Worm (Caenorhabditis elegans) whole organism, L1 larva: ENCODE results near the gene D1086.7.
A peak's percentile ranks its signal among the peaks of the same experiment; 100 is the strongest.
"Not testable (repeated sequence)": the region's sequence is repeated elsewhere in the genome, so short reads cannot be mapped to it uniquely, and the experiment has no call there.

Source experiments
- C16A3.4 ChIP-seq: fragments of 150-350 bp; optimal IDR thresholded peaks from 2 replicates; lab custom pipeline; 2014; ENCODE audit warnings: missing biosample characterization, missing genetic modification characterization
- aly-2 ChIP-seq: fragments of 150-350 bp; optimal IDR thresholded peaks from 2 replicates; lab custom pipeline; 2014; ENCODE audit warnings: missing biosample characterization, missing genetic modification characterization
- ceh-82 ChIP-seq, 3 experiments: fragments of 150-350 bp in 1 of 3; sonication (generic microtip) in 2 of 3; optimal IDR thresholded peaks; 2 replicates each; lab custom pipeline; 2014 to 2017; ENCODE audit warnings: missing biosample characterization in 3 of 3, missing genetic modification characterization in 3 of 3
- ceh-88 ChIP-seq: fragments of 200-800 bp; sonication (Bioruptor generic); IDR thresholded peaks from 2 replicates; pipeline ENCODE4 v1.3.6; 2022; ENCODE audit warnings: missing genetic modification characterization, missing compliant biosample characterization
- dpl-1 ChIP-seq, 3 experiments: fragments of 150-350 bp in 2 of 3; sonication (generic microtip) in 1 of 3; optimal IDR thresholded peaks; 2 replicates each; lab custom pipeline; 2014 to 2017; ENCODE audit warnings: missing biosample characterization in 3 of 3, missing genetic modification characterization in 3 of 3, missing genetic modification reagents in 3 of 3
- dsc-1 ChIP-seq: sonication (generic microtip); optimal IDR thresholded peaks from 2 replicates; lab custom pipeline; 2016; ENCODE audit warnings: mild to moderate bottlenecking, missing genetic modification characterization, missing compliant biosample characterization
- efl-1 ChIP-seq, 4 experiments: fragments of 150-350 bp; optimal IDR thresholded peaks in 3 of 4; peaks in 1 of 4; 1 replicate in 1 of 4; 2 replicates in 3 of 4; lab custom pipeline; 2014; ENCODE audit warnings: missing biosample characterization in 2 of 4, missing genetic modification characterization in 2 of 4, missing genetic modification reagents in 2 of 4
- fkh-10 ChIP-seq: sonication (generic microtip); optimal IDR thresholded peaks from 2 replicates; lab custom pipeline; 2017; ENCODE audit warnings: missing biosample characterization, missing genetic modification reagents, missing genetic modification characterization
- fkh-8 ChIP-seq: sonication (generic microtip); optimal IDR thresholded peaks from 2 replicates; lab custom pipeline; 2016; ENCODE audit warnings: mild to moderate bottlenecking, missing genetic modification characterization, missing compliant biosample characterization
- grh-1 ChIP-seq: fragments of 200-800 bp; sonication (Bioruptor generic); IDR thresholded peaks from 2 replicates; pipeline ENCODE4 v1.3.6; 2022; ENCODE audit warnings: missing genetic modification reagents, missing genetic modification characterization, missing compliant biosample characterization
- isw-1 ChIP-seq: fragments of 200-800 bp; sonication (Bioruptor generic); IDR thresholded peaks from 2 replicates; pipeline ENCODE4 v1.3.6; 2022; ENCODE audit warnings: missing genetic modification characterization, missing compliant biosample characterization
- lin-14 ChIP-seq: fragments of 200-800 bp; sonication (Bioruptor generic); optimal IDR thresholded peaks from 2 replicates; lab custom pipeline; 2018; ENCODE audit warnings: mild to moderate bottlenecking, missing genetic modification characterization, moderate library complexity, missing compliant biosample characterization
- lin-35 ChIP-seq, 2 experiments: fragments of 150-350 bp; optimal IDR thresholded peaks; 2 replicates each; lab custom pipeline; 2014; ENCODE audit warnings: missing biosample characterization in 2 of 2, missing genetic modification characterization in 2 of 2, missing genetic modification reagents in 2 of 2
- lir-3 ChIP-seq: sonication (generic microtip); optimal IDR thresholded peaks from 2 replicates; lab custom pipeline; 2016; ENCODE audit warnings: mild to moderate bottlenecking, missing genetic modification characterization, moderate library complexity, missing compliant biosample characterization; ENCODE audit not compliant: poor library complexity
- mab-9 ChIP-seq: fragments of 200-800 bp; sonication (Bioruptor generic); IDR thresholded peaks from 2 replicates; pipeline ENCODE4 v1.3.6; 2022; ENCODE audit warnings: missing genetic modification reagents, missing genetic modification characterization, missing compliant biosample characterization
- mdl-1 ChIP-seq, 2 experiments: fragments of 150-350 bp; optimal IDR thresholded peaks; 2 replicates each; lab custom pipeline; 2014 to 2017; ENCODE audit warnings: missing biosample characterization in 2 of 2, missing genetic modification characterization in 2 of 2, inconsistent platforms in 1 of 2
- nhr-19 ChIP-seq: fragments of 200-800 bp; sonication (Bioruptor generic); conservative IDR thresholded peaks from 2 replicates; pipeline ENCODE4 v1.3.6; 2022; ENCODE audit warnings: missing genetic modification characterization, missing compliant biosample characterization
- nhr-20 ChIP-seq: sonication (generic microtip); optimal IDR thresholded peaks from 2 replicates; lab custom pipeline; 2016; ENCODE audit warnings: mild to moderate bottlenecking, missing genetic modification characterization, missing compliant biosample characterization
- nhr-28 ChIP-seq: fragments of 150-350 bp; optimal IDR thresholded peaks from 2 replicates; lab custom pipeline; 2014; ENCODE audit warnings: missing biosample characterization, missing genetic modification characterization
- nhr-47 ChIP-seq: sonication (generic microtip); optimal IDR thresholded peaks from 2 replicates; lab custom pipeline; 2016; ENCODE audit warnings: mild to moderate bottlenecking, missing genetic modification characterization, moderate library complexity, missing compliant biosample characterization
- nhr-71 ChIP-seq: sonication (generic microtip); optimal IDR thresholded peaks from 2 replicates; lab custom pipeline; 2016; ENCODE audit warnings: mild to moderate bottlenecking, missing genetic modification characterization, moderate library complexity, missing compliant biosample characterization
- nhr-85 ChIP-seq: sonication (generic microtip); peaks from one replicate; lab custom pipeline; 2016; ENCODE audit warnings: missing genetic modification characterization, inconsistent platforms, missing compliant biosample characterization
- nhr-90 ChIP-seq: sonication (generic microtip); optimal IDR thresholded peaks from 2 replicates; lab custom pipeline; 2016; ENCODE audit warnings: mild to moderate bottlenecking, missing genetic modification characterization, missing compliant biosample characterization; ENCODE audit not compliant: poor library complexity
- pax-3 ChIP-seq: fragments of 200-800 bp; sonication (Bioruptor generic); optimal IDR thresholded peaks from 2 replicates; lab custom pipeline; 2018; ENCODE audit warnings: mild to moderate bottlenecking, missing genetic modification characterization, moderate library complexity, missing compliant biosample characterization
- pqm-1 ChIP-seq: sonication (generic microtip); optimal IDR thresholded peaks from 3 replicates; lab custom pipeline; 2017; ENCODE audit warnings: missing biosample characterization, missing genetic modification characterization
- rnt-1 ChIP-seq: sonication (generic microtip); optimal IDR thresholded peaks from 2 replicates; lab custom pipeline; 2016; ENCODE audit warnings: mild to moderate bottlenecking, missing genetic modification characterization, moderate library complexity, missing compliant biosample characterization
- skn-1 ChIP-seq: fragments of 150-350 bp; optimal IDR thresholded peaks from 2 replicates; lab custom pipeline; 2014; ENCODE audit warnings: missing biosample characterization, missing genetic modification characterization
- snu-23 ChIP-seq: sonication (generic microtip); optimal IDR thresholded peaks from 2 replicates; lab custom pipeline; 2016; ENCODE audit warnings: missing genetic modification characterization, missing compliant biosample characterization
- sox-4 ChIP-seq: sonication (generic microtip); optimal IDR thresholded peaks from 2 replicates; lab custom pipeline; 2016; ENCODE audit warnings: missing genetic modification characterization, missing compliant biosample characterization
- swsn-7 ChIP-seq: sonication (generic microtip); optimal IDR thresholded peaks from 2 replicates; lab custom pipeline; 2016; ENCODE audit warnings: missing genetic modification characterization, missing compliant biosample characterization
- tbx-2 ChIP-seq: sonication (generic microtip); optimal IDR thresholded peaks from 2 replicates; lab custom pipeline; 2016; ENCODE audit warnings: missing genetic modification characterization, missing compliant biosample characterization
- unc-62 ChIP-seq: fragments of 150-350 bp; optimal IDR thresholded peaks from 2 replicates; lab custom pipeline; 2014; ENCODE audit warnings: missing biosample characterization, missing genetic modification reagents, missing genetic modification characterization
- unc-86 ChIP-seq: sonication (generic microtip); optimal IDR thresholded peaks from 2 replicates; lab custom pipeline; 2016; ENCODE audit warnings: missing genetic modification characterization, missing compliant biosample characterization
- unc-98 ChIP-seq: fragments of 200-800 bp; sonication (Bioruptor generic); IDR thresholded peaks from 2 replicates; pipeline ENCODE4 v1.3.6; 2022; ENCODE audit warnings: missing genetic modification characterization, missing compliant biosample characterization
- xbp-1 ChIP-seq: sonication (generic microtip); optimal IDR thresholded peaks from 2 replicates; lab custom pipeline; 2016; ENCODE audit warnings: missing genetic modification characterization, missing compliant biosample characterization
- ztf-11 ChIP-seq, 2 experiments: sonication (generic microtip); optimal IDR thresholded peaks; 2 replicates each; lab custom pipeline; 2016 to 2017; ENCODE audit warnings: missing genetic modification characterization in 2 of 2, missing biosample characterization in 1 of 2, missing compliant biosample characterization in 1 of 2

The D1086.7 gene

DNA sequence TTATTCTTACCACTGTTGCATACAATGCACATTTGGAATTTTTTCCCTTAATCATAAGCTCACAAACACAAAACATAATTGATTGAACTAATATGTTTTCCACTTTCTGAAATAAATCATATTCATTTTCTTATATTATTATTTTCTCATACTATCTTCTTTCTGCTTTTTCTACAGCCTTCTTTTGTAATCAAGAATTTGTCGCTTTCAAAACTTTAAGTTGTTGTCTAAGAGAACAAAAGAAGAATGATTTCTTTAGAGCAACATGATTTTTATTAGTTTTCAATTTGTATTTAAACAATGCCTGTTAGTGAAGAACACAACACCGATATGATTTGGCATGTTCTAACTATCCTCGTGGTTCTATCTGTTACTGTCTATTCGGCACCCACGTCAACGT lies at the start of gene D1086.7:
Gene D1086.7 (plus strand): TSS at position 301 of the 400 bp plus-strand sequence.
- TF ChIP-seq pqm-1 (tag; lab: Kevin White, UChicago) (no peak), unc-62 (GFP tag; lab: Kevin White, UChicago) (no peak), unc-86 (tag; lab: Kevin White, UChicago) (no peak), nhr-28 (tag; lab: Kevin White, UChicago) (no peak), lin-14 (GFP tag; lab: Kevin White, UChicago) (no peak), nhr-20 (tag; lab: Kevin White, UChicago) (no peak), pax-3 (no peak), fkh-10 (GFP tag; lab: Kevin White, UChicago) (no peak), sox-4 (no peak), nhr-90 (tag; lab: Kevin White, UChicago) (no peak), ceh-88 (GFP tag; lab: Robert Waterston, UW) (no peak), aly-2 (tag; lab: Kevin White, UChicago) (no peak), skn-1 (no peak), mdl-1 (tag; optimal IDR thresholded peaks at IDR 0.05; lab: Kevin White, UChicago) (no peak), C16A3.4 (tag; lab: Kevin White, UChicago) (no peak)

DNA sequence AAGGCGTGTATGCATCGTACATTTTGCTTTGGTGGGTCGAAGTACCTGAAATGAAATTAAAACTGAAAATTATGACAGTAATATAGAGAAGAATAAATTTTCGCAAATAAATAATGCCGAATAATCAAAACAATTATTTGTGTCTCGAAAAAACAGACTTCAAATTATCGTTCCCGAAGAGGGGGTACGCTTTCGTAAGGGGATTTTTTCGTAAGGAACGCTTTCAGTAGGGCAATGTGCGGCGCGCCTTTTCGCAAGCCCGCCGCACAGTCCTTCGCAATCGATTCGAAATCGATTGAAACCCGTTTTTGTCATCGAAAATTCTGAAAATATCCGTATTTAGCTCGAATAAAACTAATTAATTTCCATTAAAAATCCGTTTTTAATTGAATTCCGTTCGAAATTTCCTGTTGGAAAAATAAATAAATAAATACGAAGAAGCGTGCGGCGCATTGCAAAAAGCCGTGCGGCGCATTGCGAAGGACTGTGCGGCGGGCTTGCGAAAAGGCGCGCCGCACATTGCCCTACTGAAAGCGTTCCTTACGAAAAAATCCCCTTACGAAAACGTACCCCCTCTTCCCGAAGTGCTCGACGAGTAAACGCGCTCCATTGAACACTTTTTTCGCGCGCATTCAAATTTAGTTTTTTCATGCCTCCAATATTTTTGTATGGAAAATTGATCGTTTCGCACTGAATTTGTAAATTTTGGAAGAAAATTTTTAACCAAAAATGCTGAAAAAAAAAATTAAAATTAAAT lies 45.6 kb upstream of the D1086.7 start, which contains the start of gene vps-39:
Gene vps-39 (minus strand): TSS at position 51 of the 757 bp plus-strand sequence.
- peak; percentile 71 for TF ChIP-seq nhr-47 (tag; lab: Kevin White, UChicago)
- peak in 1 of 2 experiments; percentile 3 for TF ChIP-seq ztf-11 (tag; optimal IDR thresholded peaks at IDR 0.05; lab: Kevin White, UChicago)
- TF ChIP-seq nhr-85 (tag; lab: Kevin White, UChicago): peak; percentile 79
- TF ChIP-seq nhr-90 (tag; lab: Kevin White, UChicago): peak; percentile 29
- TF ChIP-seq isw-1: peak; percentile 96
- peak; percentile 67 for TF ChIP-seq lin-14 (GFP tag; lab: Kevin White, UChicago)
- TF ChIP-seq rnt-1 (tag; lab: Kevin White, UChicago): peak; percentile 73
- peak; percentile 39 for TF ChIP-seq lir-3 (tag; lab: Kevin White, UChicago)
- peak; percentile 37 for TF ChIP-seq nhr-20 (tag; lab: Kevin White, UChicago)
- TF ChIP-seq unc-86 (tag; lab: Kevin White, UChicago): peak; percentile 15
- TF ChIP-seq tbx-2 (tag; lab: Kevin White, UChicago): peak; percentile 35
- peak; percentile 31 for TF ChIP-seq dsc-1 (tag; lab: Kevin White, UChicago)
- peak; percentile 97 for TF ChIP-seq nhr-19
- peak; percentile 72 for TF ChIP-seq nhr-71 (tag; lab: Kevin White, UChicago)
- TF ChIP-seq lin-35 (GFP tag; optimal IDR thresholded peaks at IDR 0.05; lab: Kevin White, UChicago): peak in 1 of 2 experiments; percentile 48
- peak; percentile 31 for TF ChIP-seq snu-23
- peak; percentile 44 for TF ChIP-seq swsn-7
- peak; percentile 95 for TF ChIP-seq ceh-88 (GFP tag; lab: Robert Waterston, UW)
- peak; percentile 68 for TF ChIP-seq unc-98 (GFP tag; lab: Robert Waterston, UW)
- peak; percentile 31 for TF ChIP-seq xbp-1 (tag; lab: Kevin White, UChicago)
- TF ChIP-seq pax-3: peak; percentile 65
- TF ChIP-seq grh-1 (GFP tag; lab: Robert Waterston, UW): peak; percentile 96
- TF ChIP-seq efl-1 (optimal IDR thresholded peaks at IDR 0.05; lab: Kevin White, UChicago): peak; percentile 31 to 62
- TF ChIP-seq efl-1 (GFP tag; optimal IDR thresholded peaks at IDR 0.05 in 1 of 2; lab: Kevin White, UChicago): peak; percentile 58 to 96
- peak; percentile 91 for TF ChIP-seq mab-9
- peak; percentile 38 to 58 (median 39) for TF ChIP-seq dpl-1 (GFP tag; optimal IDR thresholded peaks at IDR 0.05; lab: Kevin White, UChicago)
- TF ChIP-seq fkh-8 (tag; lab: Kevin White, UChicago): peak; percentile 16

DNA sequence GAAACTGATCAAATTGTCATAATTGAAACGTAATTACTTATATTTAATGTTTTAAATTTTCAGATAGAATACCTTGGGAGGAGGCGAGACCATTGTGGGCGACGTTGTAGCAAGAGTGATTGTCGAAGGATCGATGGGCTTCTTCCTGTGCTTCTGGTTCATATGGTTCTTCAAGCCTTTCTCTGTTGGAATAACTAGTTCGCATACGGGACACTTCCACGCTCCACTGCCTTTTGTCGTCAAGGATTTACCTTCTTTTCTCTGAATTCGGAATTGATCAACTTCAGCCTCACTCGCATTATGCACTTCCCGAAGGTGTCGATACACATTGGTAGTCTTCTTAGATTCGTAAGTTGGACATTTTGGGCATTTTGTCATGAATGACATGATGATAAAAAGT lies 34.8 kb upstream of the D1086.7 start, which contains the start of gene F58D12.1:
Gene F58D12.1 (plus strand): TSS at position 301 of the 400 bp plus-strand sequence.
- TF ChIP-seq nhr-85 (tag; lab: Kevin White, UChicago); grh-1 (GFP tag; lab: Robert Waterston, UW); ceh-82 (tag; optimal IDR thresholded peaks at IDR 0.05; lab: Kevin White, UChicago): not testable (repeated sequence)
